Fruit fly (Drosophila melanogaster) whole organism, wandering third instar larva: ENCODE results near the gene Alp9.

Experiments
- HLH106 ChIP-seq: fragments of 200-800 bp; optimal IDR thresholded peaks from 3 replicates; lab custom pipeline; 2019; ENCODE audit warnings: missing biosample characterization, mild to moderate bottlenecking, missing genetic modification characterization, moderate library complexity
- Hr83 ChIP-seq: fragments of 200-300 bp; sonication (Bioruptor generic); optimal IDR thresholded peaks from 2 replicates; lab custom pipeline; 2016; ENCODE audit warnings: missing biosample characterization, mild to moderate bottlenecking, missing genetic modification characterization, moderate library complexity; ENCODE audit not compliant: poor library complexity, severe bottlenecking
- Myc ChIP-seq: fragments of >200 bp; optimal IDR thresholded peaks from 2 replicates; lab custom pipeline; 2017
- dmrt93B ChIP-seq: fragments of 200-800 bp; sonication (Bioruptor generic); optimal IDR thresholded peaks from 2 replicates; lab custom pipeline; 2018; ENCODE audit warnings: missing biosample characterization, mild to moderate bottlenecking, missing genetic modification characterization
- psq ChIP-seq: fragments of 200-800 bp; sonication (Bioruptor generic); optimal IDR thresholded peaks from 3 replicates; lab custom pipeline; 2017; ENCODE audit warnings: missing biosample characterization, mild to moderate bottlenecking, missing genetic modification characterization, moderate library complexity

DNA sequence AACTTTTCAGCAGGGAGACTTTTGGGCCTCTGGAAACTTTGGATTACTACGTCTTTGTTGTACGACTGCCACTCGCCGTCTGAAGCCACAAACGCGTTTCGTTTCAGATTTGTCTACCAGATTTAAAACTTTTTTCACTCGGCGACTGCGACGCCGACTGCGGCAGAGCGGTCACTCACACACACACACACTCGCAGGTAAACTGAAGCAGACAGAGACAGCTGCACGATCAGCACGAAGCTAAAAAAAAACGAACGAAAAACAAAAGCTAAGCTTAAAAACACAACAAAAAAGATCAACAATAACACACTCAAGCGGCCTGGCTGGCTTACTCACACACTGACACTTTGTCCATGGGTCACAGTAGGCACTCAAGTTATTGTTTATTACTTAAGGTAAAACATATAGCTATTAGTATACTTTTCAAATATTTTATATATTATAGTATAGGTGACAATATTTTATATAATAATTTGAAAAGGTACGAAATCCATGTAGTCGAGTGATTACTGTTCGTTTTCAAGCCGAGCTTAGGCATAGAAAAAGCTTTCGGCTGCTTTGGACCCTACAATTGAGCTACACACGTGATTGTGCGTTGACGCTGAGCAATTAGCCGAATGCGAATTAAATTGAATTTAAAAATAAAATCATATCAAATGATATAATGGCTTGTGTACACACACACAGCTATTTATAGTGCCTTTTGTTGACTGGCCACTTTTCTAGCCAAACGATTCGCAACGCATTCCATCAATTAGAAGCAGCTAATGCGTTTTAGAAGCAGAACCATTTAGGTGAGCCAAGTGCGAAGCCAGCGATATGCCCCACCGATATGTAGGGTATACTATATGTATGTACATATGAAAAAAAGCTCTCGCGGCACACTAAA is 17.8 kb upstream of the Alp9 start, which contains the start of gene Msr-110:
- TF ChIP-seq HLH106 (tag; lab: Kevin White, UChicago) = peak; percentile 95
- peak; percentile 93 for TF ChIP-seq Hr83 (GFP tag; lab: Kevin White, UChicago)
- TF ChIP-seq dmrt93B (GFP tag; lab: Kevin White, UChicago) = peak; percentile 80
- TF ChIP-seq psq (GFP tag; lab: Kevin White, UChicago) = peak; percentile 92
- TF ChIP-seq Myc (lab: Kevin White, UChicago) = no peak
